Fruit fly (Drosophila melanogaster): ENCODE measurements around the gene CG13609.

Gene CG13609

dm6 chr3R:24261380-24262021 lies 34.7 kb downstream of the CG13609 start:
- TF ChIP-seq CG17801 (GFP tag; optimal IDR thresholded peaks at IDR 0.05; ENCODE audit: partially characterized antibody) = no peak

dm6 chr3R:24262923-24263322 lies 36.1 kb downstream of the CG13609 start:
- no peak for TF ChIP-seq CG17801 (GFP tag; optimal IDR thresholded peaks at IDR 0.05; ENCODE audit: partially characterized antibody)

- no peak for TF ChIP-seq CG17801 (GFP tag; optimal IDR thresholded peaks at IDR 0.05; ENCODE audit: partially characterized antibody)
Measured at dm6 chr3R:24263588-24264413, 37.0 kb downstream of the CG13609 start.

dm6 chr3R:24264414-24265363 lies 37.9 kb downstream of the CG13609 start:
- peak; percentile 26 for TF ChIP-seq CG17801 (GFP tag; optimal IDR thresholded peaks at IDR 0.05; ENCODE audit: partially characterized antibody)

- no peak for TF ChIP-seq CG17801 (GFP tag; optimal IDR thresholded peaks at IDR 0.05; ENCODE audit: partially characterized antibody)
Measured at dm6 chr3R:24266786-24267579, 40.2 kb downstream of the CG13609 start.

dm6 chr3R:24267580-24268202 lies 40.9 kb downstream of the CG13609 start:
- peak; percentile 42 for TF ChIP-seq CG17801 (GFP tag; optimal IDR thresholded peaks at IDR 0.05; ENCODE audit: partially characterized antibody)

dm6 chr3R:24268293-24268692 lies 41.5 kb downstream of the CG13609 start:
- TF ChIP-seq CG17801 (GFP tag; optimal IDR thresholded peaks at IDR 0.05; ENCODE audit: partially characterized antibody) = no peak

dm6 chr3R:24270034-24270433 lies 43.2 kb downstream of the CG13609 start:
- TF ChIP-seq CG17801 (GFP tag; optimal IDR thresholded peaks at IDR 0.05; ENCODE audit: partially characterized antibody) = no peak

- no peak for TF ChIP-seq CG17801 (GFP tag; optimal IDR thresholded peaks at IDR 0.05; ENCODE audit: partially characterized antibody)
Measured at dm6 chr3R:24270578-24270977, 43.8 kb downstream of the CG13609 start.

dm6 chr3R:24271071-24271470 lies 44.2 kb downstream of the CG13609 start, which contains the start of gene jar:
TSS of gene jar (minus strand) at chr3R:24271233.
- peak; percentile 74 for TF ChIP-seq CG17801 (GFP tag; optimal IDR thresholded peaks at IDR 0.05; ENCODE audit: partially characterized antibody)

dm6 chr3R:24272232-24272631 lies 45.4 kb downstream of the CG13609 start:
- TF ChIP-seq CG17801 (GFP tag; optimal IDR thresholded peaks at IDR 0.05; ENCODE audit: partially characterized antibody) = peak; percentile 58

- peak; percentile 37 for TF ChIP-seq CG17801 (GFP tag; optimal IDR thresholded peaks at IDR 0.05; ENCODE audit: partially characterized antibody)
Measured at dm6 chr3R:24272775-24273290, 46.0 kb downstream of the CG13609 start, which contains the start of gene Orct2. TSS of gene Orct2 (plus strand) at chr3R:24273029.

- TF ChIP-seq CG17801 (GFP tag; optimal IDR thresholded peaks at IDR 0.05; ENCODE audit: partially characterized antibody) = no peak
Measured at dm6 chr3R:24274212-24274611, 47.4 kb downstream of the CG13609 start.

dm6 chr3R:24275463-24275862 lies 48.6 kb downstream of the CG13609 start:
- no peak for TF ChIP-seq CG17801 (GFP tag; optimal IDR thresholded peaks at IDR 0.05; ENCODE audit: partially characterized antibody)
